Fruit fly (Drosophila melanogaster) whole organism, pupa: ENCODE results near the gene stas.

ENCODE experiments used
- CG10348 ChIP-seq: fragments of 200-800 bp; sonication (Bioruptor generic); IDR thresholded peaks from 2 replicates; pipeline ENCODE4 v1.3.6; 2022; ENCODE audit warnings: missing biosample characterization, missing genetic modification characterization
- CG12605 ChIP-seq: fragments of 200-800 bp; sonication (Bioruptor generic); IDR thresholded peaks from 2 replicates; pipeline ENCODE4 v1.3.6; 2022; ENCODE audit warnings: missing biosample characterization, missing genetic modification characterization
- CG13204 ChIP-seq: fragments of 200-800 bp; sonication (Bioruptor generic); optimal IDR thresholded peaks from 2 replicates; lab custom pipeline; 2018; ENCODE audit warnings: missing biosample characterization, mild to moderate bottlenecking, missing genetic modification characterization, moderate library complexity
- CG14655 ChIP-seq: fragments of 200-800 bp; sonication (Bioruptor generic); optimal IDR thresholded peaks from 3 replicates; lab custom pipeline; 2017; ENCODE audit warnings: mild to moderate bottlenecking, missing biosample characterization, missing genetic modification reagents, missing genetic modification characterization
- CG15710 ChIP-seq: fragments of 200-800 bp; sonication (Bioruptor generic); optimal IDR thresholded peaks from 2 replicates; lab custom pipeline; 2018; ENCODE audit warnings: missing biosample characterization, mild to moderate bottlenecking, missing genetic modification characterization, moderate library complexity
- CG32121 ChIP-seq: fragments of 200-800 bp; sonication (Bioruptor generic); IDR thresholded peaks from 2 replicates; pipeline ENCODE4 v1.3.6; 2022; ENCODE audit warnings: missing biosample characterization, missing genetic modification characterization
- CG34367 ChIP-seq: fragments of 200-800 bp; sonication (Bioruptor generic); optimal IDR thresholded peaks from 2 replicates; lab custom pipeline; 2018; ENCODE audit warnings: missing biosample characterization, mild to moderate bottlenecking, missing genetic modification characterization
- CG4496 ChIP-seq: fragments of 200-800 bp; sonication (Bioruptor generic); IDR thresholded peaks from 3 replicates; pipeline ENCODE4 v1.3.6; 2022; ENCODE audit warnings: missing biosample characterization, missing genetic modification characterization
- CG8159 ChIP-seq: fragments of 200-800 bp; sonication (Bioruptor generic); optimal IDR thresholded peaks from 3 replicates; lab custom pipeline; 2018; ENCODE audit warnings: missing biosample characterization, mild to moderate bottlenecking, missing genetic modification characterization, moderate library complexity
- CG8301 ChIP-seq: fragments of 200-800 bp; sonication (Bioruptor generic); optimal IDR thresholded peaks from 2 replicates; lab custom pipeline; 2018; ENCODE audit warnings: missing biosample characterization, mild to moderate bottlenecking, missing genetic modification characterization
- CG9948 ChIP-seq: fragments of 200-800 bp; sonication (Bioruptor generic); optimal IDR thresholded peaks from 2 replicates; lab custom pipeline; 2018; ENCODE audit warnings: missing biosample characterization, mild to moderate bottlenecking, missing genetic modification characterization, moderate library complexity
- D1 ChIP-seq: fragments of 200-800 bp; sonication (Bioruptor generic); optimal IDR thresholded peaks from 2 replicates; lab custom pipeline; 2018; ENCODE audit warnings: missing biosample characterization, mild to moderate bottlenecking, missing genetic modification characterization, moderate library complexity
- EcR ChIP-seq: fragments of 200-800 bp; sonication (Bioruptor generic); optimal IDR thresholded peaks from 3 replicates; lab custom pipeline; 2019; ENCODE audit warnings: missing biosample characterization, missing genetic modification characterization, mild to moderate bottlenecking, moderate library complexity, missing genetic modification reagents
- Pif1A ChIP-seq: fragments of 200-800 bp; sonication (Bioruptor generic); optimal IDR thresholded peaks from 3 replicates; lab custom pipeline; 2016; ENCODE audit warnings: missing biosample characterization, missing genetic modification characterization
- Pif1B ChIP-seq: fragments of 200-800 bp; sonication (Bioruptor generic); optimal IDR thresholded peaks from 3 replicates; lab custom pipeline; 2016; ENCODE audit warnings: missing biosample characterization, missing genetic modification characterization
- Snoo ChIP-seq: fragments of 200-800 bp; sonication (Bioruptor generic); optimal IDR thresholded peaks from 3 replicates; lab custom pipeline; 2017; ENCODE audit warnings: missing biosample characterization, mild to moderate bottlenecking, missing genetic modification characterization, inconsistent platforms
- fd96Ca ChIP-seq: fragments of 200-800 bp; sonication (Bioruptor generic); IDR thresholded peaks from 3 replicates; pipeline ENCODE4 v1.3.6; 2022; ENCODE audit warnings: missing biosample characterization, missing genetic modification characterization
- gl ChIP-seq: fragments of 200-800 bp; sonication (Bioruptor generic); optimal IDR thresholded peaks from 2 replicates; lab custom pipeline; 2018; ENCODE audit warnings: missing biosample characterization, mild to moderate bottlenecking, missing genetic modification characterization
- rn ChIP-seq: fragments of 200-800 bp; sonication (Bioruptor generic); IDR thresholded peaks from 2 replicates; pipeline ENCODE4 v1.3.6; 2022; ENCODE audit warnings: missing biosample characterization, missing genetic modification characterization

stas gene

dm6 chrX:17627090-17627992 is at the start of gene stas:
TSS of gene stas (minus strand) at chrX:17627895.
- TF ChIP-seq EcR (GFP tag; lab: Kevin White, UChicago), result peak; percentile 71
- no peak for TF ChIP-seq CG8301
- TF ChIP-seq D1 (tag; lab: Kevin White, UChicago), result peak; percentile 18
- no peak for TF ChIP-seq CG10348 (GFP tag; lab: Robert Waterston, UW)

- TF ChIP-seq CG8159 (tag; lab: Kevin White, UChicago) (no peak), CG34367 (tag; lab: Kevin White, UChicago) (no peak), CG32121 (no peak), D1 (tag; lab: Kevin White, UChicago) (no peak), fd96Ca (GFP tag; lab: Robert Waterston, UW) (no peak)
These were observed 44.1 kb upstream of the stas start, which contains the start of gene CG12990 for dm6 chrX:17671788-17672187. TSS of gene CG12990 (minus strand) at chrX:17671888.

dm6 chrX:17659119-17659452 is 31.4 kb upstream of the stas start:
- TF ChIP-seq CG12605 (no peak; the same call in 1 of the 2 replicates), Pif1A (GFP tag; lab: Kevin White, UChicago) (no peak), CG14655 (GFP tag; lab: Kevin White, UChicago) (no peak), CG8159 (tag; lab: Kevin White, UChicago) (no peak), Snoo (tag; lab: Kevin White, UChicago) (no peak), Pif1B (no peak), gl (no peak), CG9948 (no peak)

dm6 chrX:17658207-17659118 is 30.8 kb upstream of the stas start:
- TF ChIP-seq D1 (tag; lab: Kevin White, UChicago) (no peak), CG13204 (no peak), Pif1B (no peak), Pif1A (GFP tag; lab: Kevin White, UChicago) (no peak), CG8301 (no peak), CG14655 (GFP tag; lab: Kevin White, UChicago) (no peak), CG4496 (GFP tag; lab: Robert Waterston, UW) (no peak), CG34367 (tag; lab: Kevin White, UChicago) (no peak), Snoo (tag; lab: Kevin White, UChicago) (no peak), fd96Ca (GFP tag; lab: Robert Waterston, UW) (0 out of 3 replicates have a peak, but pooled peaks have one; percentile 21), CG12605 (peak; percentile 41; the same call in 1 of the 2 replicates), EcR (GFP tag; lab: Kevin White, UChicago) (peak; percentile 49), CG32121 (no peak; the same call in 1 of the 2 replicates), CG9948 (no peak)

- TF ChIP-seq rn (GFP tag; lab: Robert Waterston, UW), result no peak
- no peak for TF ChIP-seq CG8159 (tag; lab: Kevin White, UChicago)
- TF ChIP-seq fd96Ca (GFP tag; lab: Robert Waterston, UW), result no peak
- no peak for TF ChIP-seq CG12605
These were observed 30.0 kb upstream of the stas start for dm6 chrX:17657716-17658115.

dm6 chrX:17657050-17657696 is 29.5 kb upstream of the stas start, which contains the start of gene beta-Spec:
TSS of gene beta-Spec (plus strand) at chrX:17657372.
- no peak for TF ChIP-seq CG10348 (GFP tag; lab: Robert Waterston, UW)
- TF ChIP-seq CG4496 (GFP tag; lab: Robert Waterston, UW), result 0 out of 3 replicates have a peak, but pooled peaks have one; percentile 26

- TF ChIP-seq CG15710 (tag; lab: Kevin White, UChicago) (no peak), CG12605 (peak; percentile 33; the same call in 1 of the 2 replicates), CG32121 (no peak), rn (GFP tag; lab: Robert Waterston, UW) (no peak), CG34367 (tag; lab: Kevin White, UChicago) (no peak)
- TF ChIP-seq, all 21 proteins: peak for 1
These were observed 28.8 kb upstream of the stas start, which contains the start of gene IntS2 for dm6 chrX:17656501-17656900. TSS of gene IntS2 (minus strand) at chrX:17656818.
